Worm (Caenorhabditis elegans) whole organism, young adult: ENCODE measurements around the gene snb-7.

ENCODE experiments used
- F22D6.2 ChIP-seq: sonication (generic microtip); optimal IDR thresholded peaks from 2 replicates; lab custom pipeline; 2016; ENCODE audit warnings: mild to moderate bottlenecking, missing genetic modification characterization, missing compliant biosample characterization
- F33H1.4 ChIP-seq: fragments of 200-800 bp; sonication (Bioruptor generic); IDR thresholded peaks from 2 replicates; pipeline ENCODE4 v1.3.6; 2022; ENCODE audit warnings: missing genetic modification reagents, missing genetic modification characterization, missing compliant biosample characterization
- F49E8.2 ChIP-seq: sonication (generic microtip); optimal IDR thresholded peaks from 3 replicates; lab custom pipeline; 2017; ENCODE audit warnings: missing genetic modification characterization, mild to moderate bottlenecking, missing compliant biosample characterization, antibody characterized with exemption, moderate library complexity; ENCODE audit not compliant: insufficient read depth
- F52B5.7 ChIP-seq: sonication (generic microtip); optimal IDR thresholded peaks from 2 replicates; lab custom pipeline; 2016; ENCODE audit warnings: mild to moderate bottlenecking, missing genetic modification characterization, missing compliant biosample characterization
- F55B11.4 ChIP-seq: sonication (generic microtip); optimal IDR thresholded peaks from 2 replicates; lab custom pipeline; 2016; ENCODE audit warnings: missing compliant biosample characterization, missing genetic modification characterization, borderline replicate concordance; ENCODE audit not compliant: insufficient read depth
- K12H6.12 ChIP-seq: fragments of 200-800 bp; sonication (Bioruptor generic); optimal IDR thresholded peaks from 2 replicates; lab custom pipeline; 2018; ENCODE audit warnings: mild to moderate bottlenecking, missing genetic modification characterization, missing compliant biosample characterization
- Y53F4B.3 ChIP-seq: fragments of 200-800 bp; sonication (Bioruptor generic); IDR thresholded peaks from 2 replicates; pipeline ENCODE4 v1.3.6; 2022; ENCODE audit warnings: missing genetic modification reagents, missing genetic modification characterization, missing compliant biosample characterization
- Y53G8AR.9 ChIP-seq: fragments of 200-800 bp; sonication (Bioruptor generic); conservative IDR thresholded peaks from 2 replicates; pipeline ENCODE4 v1.3.6; 2022; ENCODE audit warnings: missing genetic modification reagents, missing genetic modification characterization, missing compliant biosample characterization
- Y79H2A.3 ChIP-seq: fragments of 200-800 bp; sonication (Bioruptor generic); conservative IDR thresholded peaks from 2 replicates; pipeline ENCODE4 v1.3.6; 2022; ENCODE audit warnings: missing genetic modification reagents, missing genetic modification characterization, missing compliant biosample characterization
- cebp-1 ChIP-seq, 2 experiments: fragments of 200-800 bp in 1 of 2; sonication (Bioruptor generic) in 1 of 2; sonication (generic microtip) in 1 of 2; IDR thresholded peaks in 1 of 2; optimal IDR thresholded peaks in 1 of 2; 2 replicates each; pipeline versions ENCODE4 v1.3.6 to Lab custom; 2017 to 2022; ENCODE audit warnings: missing compliant biosample characterization in 2 of 2, missing genetic modification characterization in 2 of 2, mild to moderate bottlenecking in 1 of 2, missing genetic modification reagents in 1 of 2, moderate library complexity in 1 of 2
- cebp-2 ChIP-seq: fragments of 200-800 bp; sonication (Bioruptor generic); IDR thresholded peaks from 2 replicates; pipeline ENCODE4 v1.3.6; 2022; ENCODE audit warnings: missing genetic modification characterization, missing compliant biosample characterization
- ceh-27 ChIP-seq: fragments of 200-800 bp; sonication (Bioruptor generic); optimal IDR thresholded peaks from 2 replicates; lab custom pipeline; 2018; ENCODE audit warnings: mild to moderate bottlenecking, missing genetic modification characterization, moderate library complexity, missing compliant biosample characterization
- ceh-58 ChIP-seq: fragments of 200-800 bp; sonication (Bioruptor generic); IDR thresholded peaks from 2 replicates; pipeline ENCODE4 v1.3.6; 2022; ENCODE audit warnings: missing genetic modification characterization, missing compliant biosample characterization
- ceh-79 ChIP-seq: sonication (generic microtip); optimal IDR thresholded peaks from 2 replicates; lab custom pipeline; 2017; ENCODE audit warnings: mild to moderate bottlenecking, missing genetic modification characterization, missing compliant biosample characterization
- ceh-91 ChIP-seq: fragments of 200-800 bp; sonication (Bioruptor generic); IDR thresholded peaks from 2 replicates; pipeline ENCODE4 v1.3.6; 2022; ENCODE audit warnings: missing genetic modification reagents, missing genetic modification characterization, missing compliant biosample characterization
- chd-7 ChIP-seq: sonication (generic microtip); optimal IDR thresholded peaks from 2 replicates; lab custom pipeline; 2016; ENCODE audit warnings: mild to moderate bottlenecking, missing genetic modification characterization, moderate library complexity, missing compliant biosample characterization
- die-1 ChIP-seq: sonication (generic microtip); optimal IDR thresholded peaks from 2 replicates; lab custom pipeline; 2016; ENCODE audit warnings: missing genotype, mild to moderate bottlenecking, missing genetic modification characterization, missing compliant biosample characterization
- egl-44 ChIP-seq: fragments of 200-800 bp; sonication (Bioruptor generic); IDR thresholded peaks from 2 replicates; pipeline ENCODE4 v1.3.6; 2022; ENCODE audit warnings: missing genetic modification reagents, missing genetic modification characterization, missing compliant biosample characterization
- fkh-3 ChIP-seq: sonication (generic microtip); optimal IDR thresholded peaks from 2 replicates; lab custom pipeline; 2016; ENCODE audit warnings: mild to moderate bottlenecking, missing genetic modification characterization, missing compliant biosample characterization
- gei-17 ChIP-seq: fragments of 200-800 bp; sonication (Bioruptor generic); optimal IDR thresholded peaks from 2 replicates; lab custom pipeline; 2018; ENCODE audit warnings: mild to moderate bottlenecking, missing genetic modification characterization, missing compliant biosample characterization
- him-1 ChIP-seq: sonication (generic microtip); optimal IDR thresholded peaks from 2 replicates; lab custom pipeline; 2016; ENCODE audit warnings: missing genotype, missing genetic modification reagents, missing genetic modification characterization, missing compliant biosample characterization
- hmg-1.2 ChIP-seq: fragments of 200-800 bp; sonication (Bioruptor generic); IDR thresholded peaks from 2 replicates; pipeline ENCODE4 v1.3.6; 2022; ENCODE audit warnings: missing genetic modification reagents, missing genetic modification characterization, missing compliant biosample characterization
- hmg-20 ChIP-seq: fragments of 200-800 bp; sonication (Bioruptor generic); IDR thresholded peaks from 2 replicates; pipeline ENCODE4 v1.3.6; 2022; ENCODE audit warnings: missing genetic modification reagents, missing genetic modification characterization, missing compliant biosample characterization
- let-526 ChIP-seq: fragments of 200-800 bp; sonication (Bioruptor generic); IDR thresholded peaks from 2 replicates; pipeline ENCODE4 v1.3.6; 2022; ENCODE audit warnings: missing genetic modification reagents, missing genetic modification characterization, missing compliant biosample characterization
- lin-35 ChIP-seq, 3 experiments: fragments of 150-350 bp in 2 of 3; sonication (generic microtip) in 1 of 3; optimal IDR thresholded peaks; 2 replicates each; lab custom pipeline; 2014 to 2018; ENCODE audit warnings: missing biosample characterization in 3 of 3, missing genetic modification characterization in 3 of 3, missing genetic modification reagents in 3 of 3
- lin-40 ChIP-seq: sonication (generic microtip); optimal IDR thresholded peaks from 2 replicates; lab custom pipeline; 2016; ENCODE audit warnings: missing genetic modification characterization, mild to moderate bottlenecking, missing compliant biosample characterization, missing genotype, missing genetic modification reagents
- mcd-1 ChIP-seq: fragments of 200-800 bp; sonication (Bioruptor generic); IDR thresholded peaks from 2 replicates; pipeline ENCODE4 v1.3.6; 2022; ENCODE audit warnings: missing genetic modification reagents, missing genetic modification characterization, missing compliant biosample characterization
- nfya-2 ChIP-seq: fragments of 200-800 bp; sonication (Bioruptor generic); IDR thresholded peaks from 2 replicates; pipeline ENCODE4 v1.3.6; 2022; ENCODE audit warnings: missing genetic modification reagents, missing genetic modification characterization, missing compliant biosample characterization
- pha-4 ChIP-seq: fragments of 150-350 bp; sonication (generic microtip); optimal IDR thresholded peaks from 2 replicates; lab custom pipeline; 2014; ENCODE audit warnings: missing biosample characterization, missing genetic modification reagents, missing genetic modification characterization
- rec-8 ChIP-seq, 2 experiments: sonication (generic microtip); optimal IDR thresholded peaks; 2 replicates each; lab custom pipeline; 2016; ENCODE audit warnings: mild to moderate bottlenecking in 2 of 2, missing genetic modification characterization in 2 of 2, missing genetic modification reagents in 2 of 2, missing genotype in 2 of 2, missing biosample characterization in 1 of 2, missing compliant biosample characterization in 1 of 2, moderate library complexity in 1 of 2
- rpc-1 ChIP-seq, 2 experiments: fragments of 150-350 bp in 1 of 2; sonication (generic microtip) in 1 of 2; optimal IDR thresholded peaks; 2 replicates each; lab custom pipeline; 2014 to 2018; ENCODE audit warnings: missing biosample characterization in 1 of 2, missing genetic modification characterization in 1 of 2, missing genetic modification reagents in 1 of 2, missing genotype in 1 of 2
- snpc-1.1 ChIP-seq: sonication (generic microtip); optimal IDR thresholded peaks from 2 replicates; lab custom pipeline; 2017; ENCODE audit warnings: missing genetic modification characterization, mild to moderate bottlenecking, missing compliant biosample characterization, antibody characterized with exemption, moderate library complexity, missing genotype, missing genetic modification reagents; ENCODE audit not compliant: insufficient read depth
- somi-1 ChIP-seq: fragments of 200-800 bp; sonication (Bioruptor generic); optimal IDR thresholded peaks from 2 replicates; lab custom pipeline; 2018; ENCODE audit warnings: mild to moderate bottlenecking, missing genetic modification characterization, missing compliant biosample characterization
- tbp1 ChIP-seq: fragments of 200-800 bp; sonication (Bioruptor generic); optimal IDR thresholded peaks from 2 replicates; lab custom pipeline; 2018; ENCODE audit warnings: mild to moderate bottlenecking, missing genetic modification characterization, missing compliant biosample characterization
- xnd-1 ChIP-seq: sonication (generic microtip); optimal IDR thresholded peaks from 2 replicates; lab custom pipeline; 2016; ENCODE audit warnings: missing genotype, missing genetic modification reagents, missing genetic modification characterization, missing compliant biosample characterization
- zfh-2 ChIP-seq: fragments of 200-800 bp; sonication (Bioruptor generic); conservative IDR thresholded peaks from 2 replicates; pipeline ENCODE4 v1.3.6; 2022; ENCODE audit warnings: missing genetic modification reagents, missing genetic modification characterization, missing compliant biosample characterization
- ztf-18 ChIP-seq: sonication (generic microtip); optimal IDR thresholded peaks from 2 replicates; lab custom pipeline; 2016; ENCODE audit warnings: missing genotype, mild to moderate bottlenecking, missing genetic modification characterization, missing compliant biosample characterization
- ztf-28 ChIP-seq: fragments of 200-800 bp; sonication (Bioruptor generic); IDR thresholded peaks from 2 replicates; pipeline ENCODE4 v1.3.6; 2022; ENCODE audit warnings: missing genetic modification reagents, missing genetic modification characterization, missing compliant biosample characterization
- ztf-6 ChIP-seq: fragments of 200-800 bp; sonication (Bioruptor generic); IDR thresholded peaks from 2 replicates; pipeline ENCODE4 v1.3.6; 2022; ENCODE audit warnings: missing genetic modification reagents, missing genetic modification characterization, missing compliant biosample characterization

Gene snb-7

DNA sequence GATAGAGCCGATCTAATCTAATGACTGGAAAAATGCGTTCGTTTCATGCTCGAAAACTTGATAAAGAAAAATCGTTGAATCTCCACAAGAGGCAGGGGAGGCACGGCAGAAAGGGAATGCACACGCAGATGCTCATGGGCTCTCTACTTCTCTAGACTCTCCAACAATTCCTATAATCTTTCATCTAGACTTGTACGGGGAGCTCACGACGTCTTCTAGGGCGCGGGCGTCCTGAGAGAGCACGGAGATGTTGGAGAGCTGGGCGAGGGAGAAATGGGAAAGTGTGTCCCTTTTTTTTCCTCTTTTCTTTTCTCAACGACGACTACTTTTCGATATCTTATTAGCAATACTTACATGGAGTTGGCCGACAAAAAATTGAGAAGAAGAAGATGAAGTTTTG lies 22.5 kb downstream of the snb-7 start:
- peak; percentile 36; the same call in 1 of the 2 replicates for TF ChIP-seq hmg-1.2 (GFP tag; lab: Robert Waterston, UW)
- no peak for TF ChIP-seq mcd-1 (GFP tag; lab: Robert Waterston, UW)
- no peak for TF ChIP-seq ztf-6 (GFP tag; lab: Robert Waterston, UW)
- TF ChIP-seq fkh-3, result no peak
- peak; percentile 37 for TF ChIP-seq K12H6.12 (tag; lab: Kevin White, UChicago)
- peak; percentile 45; the same call in 1 of the 2 replicates for TF ChIP-seq zfh-2
- TF ChIP-seq, all 124 proteins: peak for 3

DNA sequence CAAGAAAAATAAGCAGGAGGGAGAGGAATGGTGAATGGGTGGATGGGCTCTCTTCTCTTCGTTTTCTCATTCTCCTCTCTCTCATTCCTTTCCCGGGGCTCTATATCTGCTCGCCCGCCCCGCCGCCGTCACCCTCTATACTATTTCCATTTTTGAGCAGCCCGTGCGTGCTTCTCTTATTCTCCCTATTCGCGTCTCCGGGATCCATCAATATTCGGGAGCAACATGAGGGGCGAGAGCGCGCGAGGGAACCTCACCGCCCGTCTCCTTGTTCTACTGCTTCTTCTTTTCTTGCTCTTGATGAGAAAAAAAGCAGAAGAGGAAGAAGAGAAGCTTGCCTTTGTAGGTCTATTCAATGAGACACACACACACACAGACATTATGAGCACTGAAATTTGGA lies 23.5 kb downstream of the snb-7 start:
- TF ChIP-seq zfh-2, result peak; percentile 97
- peak; percentile 17 for TF ChIP-seq ceh-27
- no peak for TF ChIP-seq somi-1
- TF ChIP-seq hmg-1.2 (GFP tag; lab: Robert Waterston, UW), result 0 out of 2 replicates have a peak, but pooled peaks have one; percentile 6
- peak; percentile 79 for TF ChIP-seq K12H6.12 (tag; lab: Kevin White, UChicago)
- TF ChIP-seq die-1 (tag; lab: Kevin White, UChicago), result no peak
- 0 out of 2 replicates have a peak, but pooled peaks have one; percentile 18 for TF ChIP-seq ztf-6 (GFP tag; lab: Robert Waterston, UW)

DNA sequence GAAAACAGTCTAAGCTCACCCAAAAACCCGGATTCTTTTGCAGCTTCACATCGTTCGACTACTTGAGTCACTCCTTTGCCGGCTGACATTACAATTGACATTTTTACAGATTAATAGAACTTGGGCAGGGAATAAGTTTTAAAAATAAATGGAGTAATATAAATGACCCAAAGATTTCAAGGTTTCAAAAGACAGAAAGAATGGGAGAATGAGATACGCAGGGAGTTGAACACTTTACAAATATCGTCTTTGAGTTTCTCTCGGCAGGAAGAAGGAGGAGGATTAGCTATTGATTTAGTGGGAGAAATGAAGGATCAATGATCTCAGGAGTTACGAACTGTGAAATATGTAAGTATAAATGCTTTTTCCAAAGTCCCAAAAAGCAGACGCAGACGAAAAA lies 25.3 kb downstream of the snb-7 start, which contains the start of gene K08E7.8:
TSS of gene K08E7.8 (minus strand) at position 101 of the 400 bp plus-strand sequence.
- no peak for TF ChIP-seq pha-4 (tag; lab: Kevin White, UChicago)
- no peak for TF ChIP-seq somi-1
- no peak for TF ChIP-seq F33H1.4 (GFP tag; lab: Robert Waterston, UW)
- TF ChIP-seq F55B11.4 (tag; lab: Kevin White, UChicago), result no peak
- TF ChIP-seq egl-44 (GFP tag; lab: Robert Waterston, UW), result no peak
- TF ChIP-seq ceh-79, result no peak
- no peak for TF ChIP-seq ztf-18 (tag; lab: Kevin White, UChicago)
- no peak for TF ChIP-seq let-526 (GFP tag; lab: Robert Waterston, UW)
- TF ChIP-seq ceh-91 (GFP tag; lab: Robert Waterston, UW), result no peak
- no peak for TF ChIP-seq F22D6.2
- no peak for TF ChIP-seq tbp1 (GFP tag; lab: Kevin White, UChicago)
- no peak for TF ChIP-seq Y53F4B.3 (GFP tag; lab: Robert Waterston, UW)
- no peak for TF ChIP-seq nfya-2
- TF ChIP-seq Y79H2A.3 (GFP tag; lab: Robert Waterston, UW), result no peak
- TF ChIP-seq rpc-1 (optimal IDR thresholded peaks at IDR 0.05; lab: Kevin White, UChicago), result no peak
- TF ChIP-seq rpc-1 (tag; optimal IDR thresholded peaks at IDR 0.05; lab: Kevin White, UChicago), result no peak
- no peak for TF ChIP-seq xnd-1 (tag; lab: Kevin White, UChicago)

DNA sequence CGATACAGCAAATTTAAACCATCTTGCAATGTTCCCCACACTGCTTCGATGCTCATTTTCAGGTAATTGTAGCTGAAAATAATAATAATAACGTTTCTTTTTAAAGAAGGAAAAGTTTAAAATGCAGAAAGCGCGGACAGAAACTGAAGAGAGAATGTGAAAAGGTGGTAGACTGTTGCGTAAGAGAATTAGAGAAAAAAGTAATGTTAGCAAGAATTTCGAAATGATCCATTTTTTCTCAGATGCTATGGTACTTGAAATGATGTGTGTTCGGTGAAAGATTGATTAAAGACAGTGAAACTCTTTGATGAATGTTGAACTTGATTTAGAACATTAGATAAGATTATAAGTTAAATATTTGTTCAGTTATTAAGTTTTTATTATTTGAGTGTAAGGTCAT lies 29.7 kb downstream of the snb-7 start, which contains the start of gene cul-6:
TSS of gene cul-6 (minus strand) at position 79 of the 400 bp plus-strand sequence.
- TF ChIP-seq rec-8 (tag; optimal IDR thresholded peaks at IDR 0.05; lab: Kevin White, UChicago) (no peak), cebp-1 (GFP tag; IDR thresholded peaks at IDR 0.05; lab: Robert Waterston, UW) (no peak), cebp-1 (tag; optimal IDR thresholded peaks at IDR 0.05; lab: Kevin White, UChicago) (peak; percentile 55)
- TF ChIP-seq, all 124 proteins: peak for 1

DNA sequence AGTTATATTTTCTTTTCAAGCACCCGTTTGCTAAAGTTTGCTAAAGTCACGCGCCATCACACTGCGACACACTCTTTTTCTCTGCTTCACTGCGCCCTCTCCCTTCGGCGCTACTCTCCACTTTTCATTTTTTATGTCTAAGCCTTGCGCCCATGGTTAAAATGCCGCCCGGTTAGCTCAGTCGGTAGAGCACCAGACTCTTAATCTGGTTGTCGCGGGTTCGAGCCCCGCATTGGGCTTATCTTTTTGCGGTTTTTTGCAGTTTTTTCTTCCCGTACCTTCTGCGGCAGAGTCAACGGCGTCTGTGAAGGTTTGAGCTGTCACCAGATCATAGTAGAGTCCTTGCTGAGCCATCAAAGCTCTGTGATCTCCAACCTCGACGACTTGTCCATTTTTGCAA lies 33.9 kb downstream of the snb-7 start:
- peak; percentile 45; the same call in 1 of the 2 replicates for TF ChIP-seq cebp-2 (GFP tag; lab: Robert Waterston, UW)
- TF ChIP-seq F49E8.2, result peak; percentile 2
- 0 out of 2 replicates have a peak, but pooled peaks have one; percentile 44 for TF ChIP-seq let-526 (GFP tag; lab: Robert Waterston, UW)
- peak; percentile 69 for TF ChIP-seq lin-40 (tag; lab: Kevin White, UChicago)
- TF ChIP-seq ceh-58 (GFP tag; lab: Robert Waterston, UW), result no peak
- 0 out of 2 replicates have a peak, but pooled peaks have one; percentile 39 for TF ChIP-seq hmg-20
- TF ChIP-seq K12H6.12 (tag; lab: Kevin White, UChicago), result peak; percentile 58
- TF ChIP-seq lin-35 (GFP tag; optimal IDR thresholded peaks at IDR 0.05; lab: Kevin White, UChicago), result peak in 1 of 3 experiments; percentile 59
- TF ChIP-seq snpc-1.1, result no peak
- peak; percentile 81 for TF ChIP-seq him-1 (tag; lab: Kevin White, UChicago)
- TF ChIP-seq ztf-28 (GFP tag; lab: Robert Waterston, UW), result peak; percentile 89
- TF ChIP-seq Y53G8AR.9 (GFP tag; lab: Robert Waterston, UW), result peak; percentile 64; the same call in 1 of the 2 replicates
- TF ChIP-seq F52B5.7 (tag; lab: Kevin White, UChicago), result peak; percentile 48
- peak; percentile 4 for TF ChIP-seq gei-17
- peak; percentile 74 for TF ChIP-seq chd-7
- TF ChIP-seq somi-1, result peak; percentile 72
